Worm (Caenorhabditis elegans): ENCODE results near the gene srab-10.

Gene srab-10

ce11 chrV:3165438-3165837, 21.0 kb upstream of the srab-10 start, which contains the start of gene C36C5.14:
C36C5.14 (minus strand) TSS chrV:3165538.
- no peak for TF ChIP-seq flt-1 (GFP tag; IDR thresholded peaks at IDR 0.05)
- no peak for TF ChIP-seq tab-1 (GFP tag; IDR thresholded peaks at IDR 0.05)
- TF ChIP-seq T22C8.4 (GFP tag; IDR thresholded peaks at IDR 0.05) = no peak
- TF ChIP-seq med-1 (GFP tag; optimal IDR thresholded peaks at IDR 0.05; ENCODE audit: insufficient read depth) = no peak
- TF ChIP-seq klf-2 (GFP tag; conservative IDR thresholded peaks at IDR 0.05) = no peak
- no peak for TF ChIP-seq ztf-29 (GFP tag; IDR thresholded peaks at IDR 0.05)
- TF ChIP-seq cog-1 (tag; optimal IDR thresholded peaks at IDR 0.05) = no peak
- no peak for TF ChIP-seq ztf-23 (GFP tag; IDR thresholded peaks at IDR 0.05)
- TF ChIP-seq ref-1 (GFP tag; conservative IDR thresholded peaks at IDR 0.05) = no peak

- no peak for TF ChIP-seq tab-1 (GFP tag; IDR thresholded peaks at IDR 0.05)
- no peak for TF ChIP-seq T22C8.4 (GFP tag; IDR thresholded peaks at IDR 0.05)
- no peak for TF ChIP-seq klf-2 (GFP tag; conservative IDR thresholded peaks at IDR 0.05)
- TF ChIP-seq ref-1 (GFP tag; conservative IDR thresholded peaks at IDR 0.05) = no peak
- TF ChIP-seq ztf-29 (GFP tag; IDR thresholded peaks at IDR 0.05) = no peak
- TF ChIP-seq ztf-23 (GFP tag; IDR thresholded peaks at IDR 0.05) = no peak
- TF ChIP-seq cog-1 (tag; optimal IDR thresholded peaks at IDR 0.05) = no peak
- no peak for TF ChIP-seq flt-1 (GFP tag; IDR thresholded peaks at IDR 0.05)
- no peak for TF ChIP-seq med-1 (GFP tag; optimal IDR thresholded peaks at IDR 0.05; ENCODE audit: insufficient read depth)
Observed at ce11 chrV:3163143-3163542, 18.7 kb upstream of the srab-10 start.

ce11 chrV:3162299-3162698, 17.9 kb upstream of the srab-10 start:
- no peak for TF ChIP-seq ztf-29 (GFP tag; IDR thresholded peaks at IDR 0.05)
- TF ChIP-seq ztf-23 (GFP tag; IDR thresholded peaks at IDR 0.05) = no peak
- TF ChIP-seq ref-1 (GFP tag; conservative IDR thresholded peaks at IDR 0.05) = no peak
- TF ChIP-seq T22C8.4 (GFP tag; IDR thresholded peaks at IDR 0.05) = no peak
- TF ChIP-seq tab-1 (GFP tag; IDR thresholded peaks at IDR 0.05) = no peak
- no peak for TF ChIP-seq klf-2 (GFP tag; conservative IDR thresholded peaks at IDR 0.05)
- no peak for TF ChIP-seq cog-1 (tag; optimal IDR thresholded peaks at IDR 0.05)

ce11 chrV:3159252-3159651, 14.9 kb upstream of the srab-10 start, which contains the start of gene C36C5.12:
C36C5.12 (minus strand) TSS chrV:3159352.
- TF ChIP-seq ref-1 (GFP tag; conservative IDR thresholded peaks at IDR 0.05) (no peak), klf-2 (GFP tag; conservative IDR thresholded peaks at IDR 0.05) (no peak), flt-1 (GFP tag; IDR thresholded peaks at IDR 0.05) (no peak), ztf-29 (GFP tag; IDR thresholded peaks at IDR 0.05) (no peak), cog-1 (tag; optimal IDR thresholded peaks at IDR 0.05) (no peak), tab-1 (GFP tag; IDR thresholded peaks at IDR 0.05) (no peak), ztf-23 (GFP tag; IDR thresholded peaks at IDR 0.05) (no peak), med-1 (GFP tag; optimal IDR thresholded peaks at IDR 0.05; ENCODE audit: insufficient read depth) (no peak), T22C8.4 (GFP tag; IDR thresholded peaks at IDR 0.05) (no peak)

ce11 chrV:3158379-3158778, 14.0 kb upstream of the srab-10 start:
- TF ChIP-seq T22C8.4 (GFP tag; IDR thresholded peaks at IDR 0.05) = no peak

- no peak for TF ChIP-seq klf-2 (GFP tag; conservative IDR thresholded peaks at IDR 0.05)
- no peak for TF ChIP-seq med-1 (GFP tag; optimal IDR thresholded peaks at IDR 0.05; ENCODE audit: insufficient read depth)
- no peak for TF ChIP-seq ztf-23 (GFP tag; IDR thresholded peaks at IDR 0.05)
- no peak for TF ChIP-seq tab-1 (GFP tag; IDR thresholded peaks at IDR 0.05)
- TF ChIP-seq ref-1 (GFP tag; conservative IDR thresholded peaks at IDR 0.05) = no peak
- TF ChIP-seq T22C8.4 (GFP tag; IDR thresholded peaks at IDR 0.05) = no peak
- TF ChIP-seq cog-1 (tag; optimal IDR thresholded peaks at IDR 0.05) = no peak
- TF ChIP-seq ztf-29 (GFP tag; IDR thresholded peaks at IDR 0.05) = no peak
- TF ChIP-seq flt-1 (GFP tag; IDR thresholded peaks at IDR 0.05) = no peak
Observed at ce11 chrV:3156786-3157185, 12.4 kb upstream of the srab-10 start, which contains the start of gene exh-1. exh-1 (plus strand) TSS chrV:3157086.

- no peak for TF ChIP-seq ztf-23 (GFP tag; IDR thresholded peaks at IDR 0.05)
- TF ChIP-seq ztf-29 (GFP tag; IDR thresholded peaks at IDR 0.05) = no peak
- TF ChIP-seq ref-1 (GFP tag; conservative IDR thresholded peaks at IDR 0.05) = no peak
- no peak for TF ChIP-seq tab-1 (GFP tag; IDR thresholded peaks at IDR 0.05)
- no peak for TF ChIP-seq cog-1 (tag; optimal IDR thresholded peaks at IDR 0.05)
Observed at ce11 chrV:3155072-3155471, 10.7 kb upstream of the srab-10 start, which contains the start of gene srab-7. srab-7 (minus strand) TSS chrV:3155172.

- TF ChIP-seq T22C8.4 (GFP tag; IDR thresholded peaks at IDR 0.05) (no peak), flt-1 (GFP tag; IDR thresholded peaks at IDR 0.05) (no peak), ztf-23 (GFP tag; IDR thresholded peaks at IDR 0.05) (no peak), tab-1 (GFP tag; IDR thresholded peaks at IDR 0.05) (no peak), ref-1 (GFP tag; conservative IDR thresholded peaks at IDR 0.05) (no peak), med-1 (GFP tag; optimal IDR thresholded peaks at IDR 0.05; ENCODE audit: insufficient read depth) (no peak), ztf-29 (GFP tag; IDR thresholded peaks at IDR 0.05) (no peak), cog-1 (tag; optimal IDR thresholded peaks at IDR 0.05) (no peak), klf-2 (GFP tag; conservative IDR thresholded peaks at IDR 0.05) (no peak)
Observed at ce11 chrV:3151862-3152261, 7.5 kb upstream of the srab-10 start, which contains the start of gene srab-6. srab-6 (minus strand) TSS chrV:3151962.

- no peak for TF ChIP-seq ztf-29 (GFP tag; IDR thresholded peaks at IDR 0.05)
- TF ChIP-seq flt-1 (GFP tag; IDR thresholded peaks at IDR 0.05) = no peak
- no peak for TF ChIP-seq ref-1 (GFP tag; conservative IDR thresholded peaks at IDR 0.05)
- no peak for TF ChIP-seq med-1 (GFP tag; optimal IDR thresholded peaks at IDR 0.05; ENCODE audit: insufficient read depth)
- no peak for TF ChIP-seq ztf-23 (GFP tag; IDR thresholded peaks at IDR 0.05)
- TF ChIP-seq cog-1 (tag; optimal IDR thresholded peaks at IDR 0.05) = no peak
- TF ChIP-seq tab-1 (GFP tag; IDR thresholded peaks at IDR 0.05) = no peak
- no peak for TF ChIP-seq klf-2 (GFP tag; conservative IDR thresholded peaks at IDR 0.05)
- TF ChIP-seq T22C8.4 (GFP tag; IDR thresholded peaks at IDR 0.05) = no peak
Observed at ce11 chrV:3149910-3150428, 5.6 kb upstream of the srab-10 start.

ce11 chrV:3146932-3147331, 2.5 kb upstream of the srab-10 start, which contains the start of gene srab-11:
srab-11 (minus strand) TSS chrV:3147032.
- no peak for TF ChIP-seq T22C8.4 (GFP tag; IDR thresholded peaks at IDR 0.05)
- no peak for TF ChIP-seq tab-1 (GFP tag; IDR thresholded peaks at IDR 0.05)
- no peak for TF ChIP-seq ztf-29 (GFP tag; IDR thresholded peaks at IDR 0.05)
- no peak for TF ChIP-seq ztf-23 (GFP tag; IDR thresholded peaks at IDR 0.05)
- no peak for TF ChIP-seq flt-1 (GFP tag; IDR thresholded peaks at IDR 0.05)
- TF ChIP-seq cog-1 (tag; optimal IDR thresholded peaks at IDR 0.05) = no peak
- TF ChIP-seq ref-1 (GFP tag; conservative IDR thresholded peaks at IDR 0.05) = no peak
- no peak for TF ChIP-seq med-1 (GFP tag; optimal IDR thresholded peaks at IDR 0.05; ENCODE audit: insufficient read depth)
- TF ChIP-seq klf-2 (GFP tag; conservative IDR thresholded peaks at IDR 0.05) = no peak

Measured in whole organism, midembryonic.